Worm (Caenorhabditis elegans) whole organism, L1 larva: ENCODE results near the gene str-175.
A peak's percentile ranks its signal among the peaks of the same experiment; 100 is the strongest.

Experiments used
- C04F5.9 ChIP-seq: sonication (generic microtip); optimal IDR thresholded peaks from 2 replicates; lab custom pipeline; 2016; ENCODE audit warnings: missing genetic modification characterization, missing compliant biosample characterization
- F16B12.6 ChIP-seq: fragments of 150-350 bp; optimal IDR thresholded peaks from 2 replicates; lab custom pipeline; 2014; ENCODE audit warnings: missing biosample characterization, missing genetic modification characterization
- aha-1 ChIP-seq: fragments of 150-350 bp; optimal IDR thresholded peaks from 2 replicates; lab custom pipeline; 2014; ENCODE audit warnings: missing biosample characterization, missing genetic modification characterization
- alr-1 ChIP-seq: fragments of 200-800 bp; sonication (Bioruptor generic); optimal IDR thresholded peaks from 2 replicates; lab custom pipeline; 2018; ENCODE audit warnings: borderline replicate concordance, mild to moderate bottlenecking, missing genetic modification characterization, missing compliant biosample characterization
- aly-2 ChIP-seq: fragments of 150-350 bp; optimal IDR thresholded peaks from 2 replicates; lab custom pipeline; 2014; ENCODE audit warnings: missing biosample characterization, missing genetic modification characterization
- ceh-82 ChIP-seq, 3 experiments: fragments of 150-350 bp in 1 of 3; sonication (generic microtip) in 2 of 3; optimal IDR thresholded peaks; 2 replicates each; lab custom pipeline; 2014 to 2017; ENCODE audit warnings: missing biosample characterization in 3 of 3, missing genetic modification characterization in 3 of 3
- ceh-88 ChIP-seq: fragments of 200-800 bp; sonication (Bioruptor generic); IDR thresholded peaks from 2 replicates; pipeline ENCODE4 v1.3.6; 2022; ENCODE audit warnings: missing genetic modification characterization, missing compliant biosample characterization
- ceh-90 ChIP-seq: sonication (generic microtip); optimal IDR thresholded peaks from 2 replicates; lab custom pipeline; 2016; ENCODE audit warnings: missing genetic modification characterization, missing compliant biosample characterization
- efl-1 ChIP-seq, 4 experiments: fragments of 150-350 bp; optimal IDR thresholded peaks in 3 of 4; peaks in 1 of 4; 1 replicate in 1 of 4; 2 replicates in 3 of 4; lab custom pipeline; 2014; ENCODE audit warnings: missing biosample characterization in 2 of 4, missing genetic modification characterization in 2 of 4, missing genetic modification reagents in 2 of 4
- efl-3 ChIP-seq: fragments of 200-800 bp; sonication (Bioruptor generic); optimal IDR thresholded peaks from 2 replicates; lab custom pipeline; 2018; ENCODE audit warnings: mild to moderate bottlenecking, missing genetic modification characterization, missing compliant biosample characterization
- elt-2 ChIP-seq: sonication (generic microtip); optimal IDR thresholded peaks from 2 replicates; lab custom pipeline; 2016; ENCODE audit warnings: missing genetic modification characterization, mild to moderate bottlenecking, inconsistent platforms, missing compliant biosample characterization, missing genetic modification reagents
- elt-3 ChIP-seq, 6 experiments: fragments of 150-350 bp in 1 of 6; sonication (generic microtip); optimal IDR thresholded peaks; 2 replicates each; lab custom pipeline; 2017 to 2018; ENCODE audit warnings: missing biosample characterization in 6 of 6, missing genetic modification characterization in 6 of 6, inconsistent platforms in 1 of 6
- fkh-8 ChIP-seq: sonication (generic microtip); optimal IDR thresholded peaks from 2 replicates; lab custom pipeline; 2016; ENCODE audit warnings: mild to moderate bottlenecking, missing genetic modification characterization, missing compliant biosample characterization
- fos-1 ChIP-seq: fragments of 150-350 bp; optimal IDR thresholded peaks from 2 replicates; lab custom pipeline; 2014; ENCODE audit warnings: missing biosample characterization, missing genetic modification characterization
- hlh-17 ChIP-seq: fragments of 200-800 bp; sonication (Bioruptor generic); optimal IDR thresholded peaks from 2 replicates; lab custom pipeline; 2018; ENCODE audit warnings: missing genetic modification characterization, mild to moderate bottlenecking, missing compliant biosample characterization, moderate library complexity, borderline replicate concordance
- isw-1 ChIP-seq: fragments of 200-800 bp; sonication (Bioruptor generic); IDR thresholded peaks from 2 replicates; pipeline ENCODE4 v1.3.6; 2022; ENCODE audit warnings: missing genetic modification characterization, missing compliant biosample characterization
- lin-13 ChIP-seq: fragments of 150-350 bp; optimal IDR thresholded peaks from 2 replicates; lab custom pipeline; 2014; ENCODE audit warnings: missing biosample characterization, missing genetic modification reagents, missing genetic modification characterization
- lin-15B ChIP-seq: fragments of 150-350 bp; sonication (generic microtip); optimal IDR thresholded peaks from 3 replicates; lab custom pipeline; 2014; ENCODE audit warnings: missing biosample characterization, missing genetic modification characterization
- lin-35 ChIP-seq, 2 experiments: fragments of 150-350 bp; optimal IDR thresholded peaks; 2 replicates each; lab custom pipeline; 2014; ENCODE audit warnings: missing biosample characterization in 2 of 2, missing genetic modification characterization in 2 of 2, missing genetic modification reagents in 2 of 2
- mab-9 ChIP-seq: fragments of 200-800 bp; sonication (Bioruptor generic); IDR thresholded peaks from 2 replicates; pipeline ENCODE4 v1.3.6; 2022; ENCODE audit warnings: missing genetic modification reagents, missing genetic modification characterization, missing compliant biosample characterization
- nhr-28 ChIP-seq: fragments of 150-350 bp; optimal IDR thresholded peaks from 2 replicates; lab custom pipeline; 2014; ENCODE audit warnings: missing biosample characterization, missing genetic modification characterization
- nhr-84 ChIP-seq: sonication (generic microtip); optimal IDR thresholded peaks from 2 replicates; lab custom pipeline; 2017; ENCODE audit warnings: missing biosample characterization, missing genetic modification characterization
- nhr-85 ChIP-seq: sonication (generic microtip); peaks from one replicate; lab custom pipeline; 2016; ENCODE audit warnings: missing genetic modification characterization, inconsistent platforms, missing compliant biosample characterization
- pag-3 ChIP-seq: sonication (generic microtip); optimal IDR thresholded peaks from 2 replicates; lab custom pipeline; 2017; ENCODE audit warnings: missing genetic modification characterization, mild to moderate bottlenecking, missing compliant biosample characterization, antibody characterized with exemption, borderline replicate concordance; ENCODE audit not compliant: insufficient read depth
- rnt-1 ChIP-seq: sonication (generic microtip); optimal IDR thresholded peaks from 2 replicates; lab custom pipeline; 2016; ENCODE audit warnings: mild to moderate bottlenecking, missing genetic modification characterization, moderate library complexity, missing compliant biosample characterization
- skn-1 ChIP-seq: fragments of 150-350 bp; optimal IDR thresholded peaks from 2 replicates; lab custom pipeline; 2014; ENCODE audit warnings: missing biosample characterization, missing genetic modification characterization
- sox-4 ChIP-seq: sonication (generic microtip); optimal IDR thresholded peaks from 2 replicates; lab custom pipeline; 2016; ENCODE audit warnings: missing genetic modification characterization, missing compliant biosample characterization
- sptf-1 ChIP-seq: fragments of 150-350 bp; optimal IDR thresholded peaks from 2 replicates; lab custom pipeline; 2014; ENCODE audit warnings: missing biosample characterization, missing genetic modification characterization
- unc-98 ChIP-seq: fragments of 200-800 bp; sonication (Bioruptor generic); IDR thresholded peaks from 2 replicates; pipeline ENCODE4 v1.3.6; 2022; ENCODE audit warnings: missing genetic modification characterization, missing compliant biosample characterization

Gene str-175

DNA sequence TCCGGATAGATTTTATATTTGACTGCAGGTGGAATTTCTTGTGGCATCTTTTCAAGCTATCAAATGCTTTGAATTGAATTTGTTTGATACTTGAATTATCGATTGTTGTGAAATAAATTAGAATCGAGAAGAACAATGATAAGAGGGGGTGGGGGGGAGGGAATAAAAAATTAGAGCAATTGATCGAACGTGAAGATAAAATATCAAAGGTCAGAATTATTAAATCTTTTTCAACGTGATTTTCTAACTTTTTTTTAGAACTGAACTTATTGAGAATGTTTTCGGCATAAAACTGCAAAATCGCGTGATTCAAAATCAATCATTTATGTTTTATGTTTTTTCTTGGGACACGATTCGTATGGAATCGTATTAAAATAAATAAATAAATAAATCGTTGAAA lies 43.2 kb downstream of the str-175 start, which contains the start of gene mpz-4:
Gene mpz-4 (minus strand): TSS at position 101 of the 400 bp plus-strand sequence.
- TF ChIP-seq lin-35 (GFP tag; optimal IDR thresholded peaks at IDR 0.05; lab: Kevin White, UChicago) = no peak
- TF ChIP-seq aly-2 = no peak
- TF ChIP-seq pag-3 (tag; lab: Kevin White, UChicago) = no peak
- TF ChIP-seq efl-3 (GFP tag; lab: Kevin White, UChicago) = no peak
- TF ChIP-seq nhr-85 = no peak
- TF ChIP-seq isw-1 (GFP tag; lab: Robert Waterston, UW) = no peak
- TF ChIP-seq unc-98 (GFP tag; lab: Robert Waterston, UW) = no peak
- TF ChIP-seq alr-1 = no peak
- no peak for TF ChIP-seq aha-1 (tag; lab: Kevin White, UChicago)
- no peak for TF ChIP-seq C04F5.9 (tag; lab: Kevin White, UChicago)
- no peak for TF ChIP-seq nhr-84 (tag; lab: Kevin White, UChicago)
- no peak for TF ChIP-seq elt-3 (tag; optimal IDR thresholded peaks at IDR 0.05; lab: Kevin White, UChicago)
- no peak for TF ChIP-seq ceh-90 (tag; lab: Kevin White, UChicago)
- no peak for TF ChIP-seq hlh-17 (GFP tag; lab: Kevin White, UChicago)
- no peak for TF ChIP-seq skn-1 (tag; lab: Kevin White, UChicago)
- no peak for TF ChIP-seq F16B12.6
- TF ChIP-seq ceh-88 (GFP tag; lab: Robert Waterston, UW) = no peak
- no peak for TF ChIP-seq nhr-28 (tag; lab: Kevin White, UChicago)
- TF ChIP-seq fkh-8 (tag; lab: Kevin White, UChicago) = no peak
- no peak for TF ChIP-seq lin-15B (tag; lab: Kevin White, UChicago)

DNA sequence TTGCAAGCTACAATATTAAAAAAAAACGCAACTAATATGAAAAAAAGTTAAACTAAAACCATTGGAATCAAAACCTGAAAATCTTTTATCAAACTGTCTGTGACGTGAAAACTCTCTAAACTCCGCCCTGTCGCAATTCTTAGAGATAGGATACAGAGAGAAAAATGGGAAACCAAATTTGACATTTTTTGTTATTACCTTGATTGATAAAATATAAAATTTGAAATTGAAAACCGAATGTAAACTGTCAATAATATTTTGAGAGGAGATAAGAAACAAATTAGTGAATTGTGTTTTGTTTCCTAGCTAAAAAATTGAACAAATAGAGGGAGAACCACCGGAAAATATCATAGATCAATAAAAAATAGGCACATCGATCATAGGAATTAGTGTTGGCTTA lies 48.6 kb downstream of the str-175 start:
- TF ChIP-seq efl-1 (optimal IDR thresholded peaks at IDR 0.05; lab: Kevin White, UChicago) (no peak), efl-1 (GFP tag; optimal IDR thresholded peaks at IDR 0.05 in 1 of 2; lab: Kevin White, UChicago) (peak in 1 of 2 experiments; percentile 54), sox-4 (tag; lab: Kevin White, UChicago) (no peak)

ce11 chrIV:4821054-4821453 lies 49.4 kb downstream of the str-175 start, which contains the start of gene H06H21.8:
Gene H06H21.8 (minus strand): TSS chrIV:4821131.
- TF ChIP-seq lin-35 (GFP tag; optimal IDR thresholded peaks at IDR 0.05; lab: Kevin White, UChicago) (peak in 1 of 2 experiments; percentile 11), ceh-82 (tag; optimal IDR thresholded peaks at IDR 0.05; lab: Kevin White, UChicago) (no peak), mab-9 (GFP tag; lab: Robert Waterston, UW) (no peak), lin-13 (GFP tag; lab: Kevin White, UChicago) (no peak), rnt-1 (tag; lab: Kevin White, UChicago) (no peak), elt-2 (tag; lab: Kevin White, UChicago) (peak; percentile 35), efl-1 (optimal IDR thresholded peaks at IDR 0.05; lab: Kevin White, UChicago) (no peak), efl-1 (GFP tag; optimal IDR thresholded peaks at IDR 0.05 in 1 of 2; lab: Kevin White, UChicago) (peak in 1 of 2 experiments; percentile 76), isw-1 (GFP tag; lab: Robert Waterston, UW) (no peak), efl-3 (GFP tag; lab: Kevin White, UChicago) (no peak), fos-1 (no peak), sptf-1 (tag; lab: Kevin White, UChicago) (no peak)
